Fruit fly (Drosophila melanogaster): ENCODE data around the gene Sfp33A2.

Sfp33A2 gene

dm6 chr2L:11812781-11813664, 24.5 kb upstream of the Sfp33A2 start:
- TF ChIP-seq CTCF (optimal IDR thresholded peaks at IDR 0.05), result no peak
- TF ChIP-seq CG8478 (optimal IDR thresholded peaks at IDR 0.05), result no peak

- no peak for TF ChIP-seq CG8478 (optimal IDR thresholded peaks at IDR 0.05)
These were observed 23.8 kb upstream of the Sfp33A2 start, which contains the start of gene CycY for dm6 chr2L:11813665-11814087. TSS of gene CycY (minus strand) at chr2L:11813780.

- peak; percentile 92 to 96 for TF ChIP-seq CTCF (optimal IDR thresholded peaks at IDR 0.05)
- no peak for TF ChIP-seq CG8478 (optimal IDR thresholded peaks at IDR 0.05)
These were observed 21.1 kb upstream of the Sfp33A2 start for dm6 chr2L:11816376-11816775.

dm6 chr2L:11823470-11824162, 13.9 kb upstream of the Sfp33A2 start:
- no peak for TF ChIP-seq CTCF (optimal IDR thresholded peaks at IDR 0.05)
- no peak for TF ChIP-seq CG8478 (optimal IDR thresholded peaks at IDR 0.05)

- TF ChIP-seq CTCF (optimal IDR thresholded peaks at IDR 0.05) (peak; percentile 9 to 34), CG8478 (optimal IDR thresholded peaks at IDR 0.05) (no peak)
These were observed 8.2 kb upstream of the Sfp33A2 start, which contains the start of gene esc for dm6 chr2L:11829277-11829676. TSS of gene esc (minus strand) at chr2L:11829405.

dm6 chr2L:11833786-11834185, 3.7 kb upstream of the Sfp33A2 start, which contains the start of gene CG45011:
TSS of gene CG45011 (plus strand) at chr2L:11834086.
- TF ChIP-seq CTCF (optimal IDR thresholded peaks at IDR 0.05) (no peak), CG8478 (optimal IDR thresholded peaks at IDR 0.05) (no peak)

dm6 chr2L:11834308-11834707, 3.2 kb upstream of the Sfp33A2 start, which contains the start of gene CG45012:
TSS of gene CG45012 (plus strand) at chr2L:11834608.
- no peak for TF ChIP-seq CTCF (optimal IDR thresholded peaks at IDR 0.05)
- TF ChIP-seq CG8478 (optimal IDR thresholded peaks at IDR 0.05), result no peak

dm6 chr2L:11836943-11837342, 570 bp upstream of the Sfp33A2 start, which contains the start of gene Sfp33A4:
TSS of gene Sfp33A4 (plus strand) at chr2L:11837243.
- TF ChIP-seq CTCF (optimal IDR thresholded peaks at IDR 0.05) (no peak), CG8478 (optimal IDR thresholded peaks at IDR 0.05) (no peak)

- TF ChIP-seq CTCF (optimal IDR thresholded peaks at IDR 0.05) (no peak), CG8478 (optimal IDR thresholded peaks at IDR 0.05) (no peak)
These were observed 2.1 kb downstream of the Sfp33A2 start, which contains the start of gene Sfp33A3 for dm6 chr2L:11839612-11840011. TSS of gene Sfp33A3 (plus strand) at chr2L:11839912.

dm6 chr2L:11840391-11840790, 2.9 kb downstream of the Sfp33A2 start, which contains the start of gene CG31704:
TSS of gene CG31704 (plus strand) at chr2L:11840691.
- TF ChIP-seq CG8478 (optimal IDR thresholded peaks at IDR 0.05) (no peak), CTCF (optimal IDR thresholded peaks at IDR 0.05) (no peak)

dm6 chr2L:11841538-11841937, 4.0 kb downstream of the Sfp33A2 start:
- no peak for TF ChIP-seq CTCF (optimal IDR thresholded peaks at IDR 0.05)

- TF ChIP-seq CG8478 (optimal IDR thresholded peaks at IDR 0.05), result no peak
- TF ChIP-seq CTCF (optimal IDR thresholded peaks at IDR 0.05), result no peak
These were observed 5.0 kb downstream of the Sfp33A2 start, which contains the start of the genes CG44008, CG14933, CG46426 and CG42486 for dm6 chr2L:11842291-11843187. TSS of gene CG44008 (minus strand) at chr2L:11842445. TSS of gene CG14933 (plus strand) at chr2L:11842828. TSS of gene CG46426 (plus strand) at chr2L:11842828. TSS of gene CG42486 (plus strand) at chr2L:11843137.

dm6 chr2L:11844278-11844677, 6.8 kb downstream of the Sfp33A2 start:
- TF ChIP-seq CTCF (optimal IDR thresholded peaks at IDR 0.05) (no peak), CG8478 (optimal IDR thresholded peaks at IDR 0.05) (no peak)

- TF ChIP-seq CTCF (optimal IDR thresholded peaks at IDR 0.05), result no peak
- no peak for TF ChIP-seq CG8478 (optimal IDR thresholded peaks at IDR 0.05)
These were observed 7.8 kb downstream of the Sfp33A2 start for dm6 chr2L:11845159-11845788.

All from S2 (cell line).